Worm (Caenorhabditis elegans) whole organism, L4/young adult: ENCODE data around the gene F46F5.15.

Source experiments
- W03F9.2 ChIP-seq: fragments of 150-350 bp; optimal IDR thresholded peaks from 2 replicates; lab custom pipeline; 2014; ENCODE audit warnings: missing biosample characterization, missing genetic modification characterization
- dao-5 ChIP-seq: sonication (generic microtip); optimal IDR thresholded peaks from 2 replicates; lab custom pipeline; 2016; ENCODE audit warnings: missing genotype, missing genetic modification characterization, moderate library complexity, missing compliant biosample characterization
- him-1 ChIP-seq: sonication (generic microtip); optimal IDR thresholded peaks from 2 replicates; lab custom pipeline; 2016; ENCODE audit warnings: missing genotype, missing genetic modification reagents, missing genetic modification characterization, missing compliant biosample characterization

ce11 chrII:770253-770652 lies 18.0 kb upstream of the F46F5.15 start, which contains the start of gene C08G5.6:
- no peak for TF ChIP-seq him-1 (tag; lab: Kevin White, UChicago)
- no peak for TF ChIP-seq dao-5 (tag; lab: Kevin White, UChicago)
- no peak for TF ChIP-seq W03F9.2 (tag; lab: Kevin White, UChicago)
